Fruit fly (Drosophila melanogaster) whole organism, adult: Measurements from ENCODE around the gene CG31675.

ENCODE experiments used
- CG11617 ChIP-seq: fragments of 200-800 bp; sonication (Bioruptor generic); optimal IDR thresholded peaks from 2 replicates; lab custom pipeline; 2017; ENCODE audit warnings: mild to moderate bottlenecking, missing biosample characterization, missing genetic modification reagents, missing genetic modification characterization
- CG12768 ChIP-seq: fragments of 200-800 bp; sonication (Bioruptor generic); optimal IDR thresholded peaks from 2 replicates; lab custom pipeline; 2017; ENCODE audit warnings: missing biosample characterization, missing genetic modification characterization, mild to moderate bottlenecking, moderate library complexity, missing genetic modification reagents
- CG14711 ChIP-seq: fragments of 200-800 bp; sonication (Bioruptor generic); optimal IDR thresholded peaks from 2 replicates; lab custom pipeline; 2018; ENCODE audit warnings: missing biosample characterization, mild to moderate bottlenecking, missing genetic modification characterization, moderate library complexity
- CG1620 ChIP-seq: fragments of 200-800 bp; sonication (Bioruptor generic); optimal IDR thresholded peaks from 2 replicates; lab custom pipeline; 2016; ENCODE audit warnings: missing biosample characterization, missing genetic modification characterization
- CG33017 ChIP-seq: fragments of 200-800 bp; sonication (Bioruptor generic); optimal IDR thresholded peaks from 2 replicates; lab custom pipeline; 2018; ENCODE audit warnings: missing biosample characterization, mild to moderate bottlenecking, missing genetic modification characterization, moderate library complexity
- CG5204 ChIP-seq: fragments of 200-800 bp; sonication (Bioruptor generic); optimal IDR thresholded peaks from 2 replicates; lab custom pipeline; 2016; ENCODE audit warnings: missing biosample characterization, missing genetic modification characterization
- CG7045 ChIP-seq: fragments of 200-800 bp; sonication (Bioruptor generic); optimal IDR thresholded peaks from 2 replicates; lab custom pipeline; 2017; ENCODE audit warnings: missing biosample characterization, mild to moderate bottlenecking, missing genetic modification characterization
- CG7101 ChIP-seq: fragments of 200-800 bp; sonication (Bioruptor generic); optimal IDR thresholded peaks from 2 replicates; lab custom pipeline; 2018; ENCODE audit warnings: missing biosample characterization, mild to moderate bottlenecking, missing genetic modification characterization, moderate library complexity
- Clk ChIP-seq: fragments of 200-800 bp; sonication (Bioruptor generic); optimal IDR thresholded peaks from 2 replicates; lab custom pipeline; 2017; ENCODE audit warnings: missing biosample characterization, missing genetic modification characterization
- Crg-1 ChIP-seq: fragments of 200-800 bp; sonication (Bioruptor generic); optimal IDR thresholded peaks from 2 replicates; lab custom pipeline; 2016; ENCODE audit warnings: missing biosample characterization, missing genetic modification characterization
- Hr96 ChIP-seq: fragments of 200-800 bp; sonication (Bioruptor generic); optimal IDR thresholded peaks from 2 replicates; lab custom pipeline; 2016; ENCODE audit warnings: missing biosample characterization, missing genetic modification characterization
- Mnt ChIP-seq: fragments of 200-800 bp; sonication (Bioruptor generic); optimal IDR thresholded peaks from 2 replicates; lab custom pipeline; 2016; ENCODE audit warnings: missing biosample characterization, mild to moderate bottlenecking, missing genetic modification characterization
- bab1 ChIP-seq: fragments of 200-800 bp; sonication (Bioruptor generic); optimal IDR thresholded peaks from 3 replicates; lab custom pipeline; 2019; ENCODE audit warnings: missing biosample characterization, mild to moderate bottlenecking, missing genetic modification characterization, moderate library complexity
- cic ChIP-seq: fragments of 200-800 bp; sonication (Bioruptor generic); optimal IDR thresholded peaks from 2 replicates; lab custom pipeline; 2017; ENCODE audit warnings: missing biosample characterization, mild to moderate bottlenecking, missing genetic modification characterization, moderate library complexity
- cnc ChIP-seq, 2 experiments: fragments of >200 bp; optimal IDR thresholded peaks; 2 replicates each; lab custom pipeline; 2017
- kay ChIP-seq: fragments of 200-800 bp; sonication (Bioruptor generic); peaks from one replicate; lab custom pipeline; 2016; ENCODE audit warnings: missing biosample characterization, missing genetic modification characterization, borderline replicate concordance
- ovo ChIP-seq: fragments of 200-800 bp; sonication (Bioruptor generic); optimal IDR thresholded peaks from 2 replicates; lab custom pipeline; 2016; ENCODE audit warnings: missing biosample characterization, missing genetic modification characterization
- pad ChIP-seq: fragments of 200-800 bp; sonication (Bioruptor generic); optimal IDR thresholded peaks from 3 replicates; lab custom pipeline; 2017; ENCODE audit warnings: missing biosample characterization, missing genetic modification characterization, mild to moderate bottlenecking, moderate library complexity, missing genetic modification reagents
- tj ChIP-seq: fragments of 200-800 bp; sonication (Bioruptor generic); optimal IDR thresholded peaks from 3 replicates; lab custom pipeline; 2017; ENCODE audit warnings: missing biosample characterization, mild to moderate bottlenecking, missing genetic modification characterization, moderate library complexity
- toe ChIP-seq: fragments of 200-800 bp; sonication (Bioruptor generic); optimal IDR thresholded peaks from 2 replicates; lab custom pipeline; 2016; ENCODE audit warnings: missing biosample characterization, missing genetic modification characterization

CG31675 gene

DNA sequence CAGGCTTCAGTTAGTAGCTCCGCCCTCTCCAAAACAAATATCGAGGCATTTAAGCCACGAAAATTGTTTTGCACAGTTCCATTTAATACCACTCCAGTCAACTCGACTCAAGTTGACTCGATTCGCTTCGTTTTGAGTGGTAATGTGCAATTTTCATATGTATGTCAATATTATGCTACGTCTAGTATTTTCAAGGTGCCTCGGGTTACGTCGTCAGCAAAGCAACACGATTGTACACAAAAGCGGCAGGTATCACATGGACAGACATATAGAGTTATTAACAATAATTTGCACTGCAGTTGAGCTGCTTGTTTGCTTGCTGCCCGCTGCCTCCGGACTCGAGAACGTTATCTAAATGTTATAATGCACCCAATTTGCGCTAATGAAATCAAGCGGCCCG, 37.5 kb downstream of the CG31675 start:
- TF ChIP-seq CG14711 (no peak), cnc (optimal IDR thresholded peaks at IDR 0.05; lab: Kevin White, UChicago) (no peak), CG1620 (GFP tag; lab: Kevin White, UChicago) (no peak), ovo (GFP tag; lab: Kevin White, UChicago) (no peak), kay (GFP tag; lab: Kevin White, UChicago) (no peak), cic (GFP tag; lab: Kevin White, UChicago) (no peak), Crg-1 (no peak), pad (GFP tag; lab: Kevin White, UChicago) (no peak), Mnt (no peak), CG7045 (GFP tag; lab: Kevin White, UChicago) (no peak), Clk (GFP tag; lab: Kevin White, UChicago) (no peak), CG12768 (GFP tag; lab: Kevin White, UChicago) (peak; percentile 20), tj (GFP tag; lab: Kevin White, UChicago) (peak; percentile 92), CG5204 (no peak), bab1 (no peak)

DNA sequence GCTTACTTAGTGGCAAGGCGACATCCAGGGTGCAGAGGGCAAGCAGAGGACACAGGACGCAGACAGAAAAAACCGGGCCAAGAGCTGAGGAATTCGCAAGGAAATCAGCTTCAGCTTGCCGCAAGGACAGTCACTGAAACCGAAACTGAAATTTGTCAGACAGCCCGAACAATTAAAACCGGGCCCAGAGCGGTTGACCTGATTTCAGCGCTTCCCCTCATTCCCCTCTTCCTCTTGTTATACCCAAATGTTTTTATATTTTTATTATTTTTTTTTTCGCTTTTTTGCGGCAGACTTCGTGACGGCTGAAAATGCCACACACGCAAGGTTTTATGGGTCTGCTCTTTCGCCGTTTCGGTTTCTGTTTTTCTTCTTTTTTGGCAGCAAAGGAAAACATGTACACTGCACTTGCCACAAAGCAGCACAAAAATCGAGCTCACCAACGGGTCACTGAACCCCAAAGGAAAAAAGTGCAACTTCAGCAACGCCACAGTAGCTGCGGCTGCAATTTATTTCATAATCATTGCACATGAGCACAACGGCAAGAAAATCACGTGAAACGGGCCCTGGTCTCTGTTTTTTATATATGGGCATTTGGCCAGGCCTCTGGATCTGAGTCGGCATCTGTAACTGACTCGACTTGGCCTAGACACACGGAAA, 40.6 kb downstream of the CG31675 start:
- no peak for TF ChIP-seq pad (GFP tag; lab: Kevin White, UChicago)
- no peak for TF ChIP-seq toe (GFP tag; lab: Kevin White, UChicago)
- TF ChIP-seq tj (GFP tag; lab: Kevin White, UChicago) = peak; percentile 97
- TF ChIP-seq bab1 = peak; percentile 4
- no peak for TF ChIP-seq CG1620 (GFP tag; lab: Kevin White, UChicago)

DNA sequence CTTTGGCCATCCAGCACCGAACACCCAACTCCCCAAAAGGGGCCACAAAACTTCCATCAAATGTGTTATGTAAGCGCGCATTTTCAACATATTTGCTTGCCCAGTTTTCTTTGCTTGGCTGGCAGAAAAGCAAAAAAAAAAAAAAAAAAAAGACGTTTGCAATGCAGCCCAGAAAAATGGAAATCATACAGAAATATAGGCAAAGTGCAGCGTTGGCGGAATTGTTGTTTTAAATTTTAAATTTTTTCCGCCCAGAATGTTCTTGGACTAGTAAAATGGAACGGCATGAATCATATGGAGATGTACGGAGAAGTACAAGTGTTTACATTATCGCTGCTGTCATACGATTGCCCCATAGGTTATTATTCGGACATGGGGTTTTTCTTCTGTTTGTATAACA, 41.7 kb downstream of the CG31675 start:
- TF ChIP-seq bab1 (no peak), tj (GFP tag; lab: Kevin White, UChicago) (peak; percentile 96)

DNA sequence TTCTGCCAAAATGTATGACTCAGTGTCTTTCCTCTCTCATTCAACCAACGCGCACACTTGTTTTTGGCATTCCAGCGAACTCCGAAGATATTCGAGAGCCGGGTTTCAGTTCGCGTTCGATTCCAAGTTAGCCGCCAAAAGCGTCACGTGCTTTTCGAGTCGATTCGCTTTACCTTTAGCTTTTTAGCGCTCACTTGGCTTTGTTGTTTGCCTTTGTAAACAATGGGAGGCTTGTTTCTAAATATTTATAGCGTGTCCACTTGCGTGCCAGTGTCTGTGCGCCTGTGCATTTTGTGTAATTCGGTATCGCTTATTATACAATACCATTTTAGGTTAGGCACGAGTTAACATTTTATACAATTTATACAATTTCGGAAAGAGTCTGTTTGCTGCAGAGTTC, 43.8 kb downstream of the CG31675 start:
- TF ChIP-seq Mnt (peak; percentile 5), Clk (GFP tag; lab: Kevin White, UChicago) (no peak), tj (GFP tag; lab: Kevin White, UChicago) (peak; percentile 16), CG1620 (GFP tag; lab: Kevin White, UChicago) (no peak), Crg-1 (peak; percentile 7)

DNA sequence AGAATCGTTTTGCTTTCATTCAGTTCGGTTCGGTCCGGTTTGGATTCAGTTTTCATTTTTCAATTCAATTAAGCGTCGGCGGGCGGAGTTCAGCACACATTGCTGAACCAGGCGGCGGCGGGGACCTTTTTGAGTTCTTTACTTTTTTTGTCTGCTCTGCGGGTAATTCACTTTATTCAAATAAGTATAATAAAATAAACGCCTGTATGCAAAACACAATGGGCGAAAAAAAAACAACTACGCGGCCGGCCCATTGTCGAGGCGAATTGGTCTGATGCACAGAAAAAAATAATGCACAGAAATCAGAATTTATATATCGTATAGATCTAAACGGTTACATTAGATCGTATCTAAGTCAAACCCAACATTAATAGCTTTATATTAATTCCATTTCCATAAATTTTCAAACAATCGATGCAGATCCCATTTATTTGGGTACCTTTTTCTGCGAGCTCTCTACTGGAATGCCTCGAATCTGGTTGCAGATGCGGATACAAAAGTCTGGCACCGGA, 45.3 kb downstream of the CG31675 start:
- TF ChIP-seq tj (GFP tag; lab: Kevin White, UChicago) (peak; percentile 55), pad (GFP tag; lab: Kevin White, UChicago) (no peak)

DNA sequence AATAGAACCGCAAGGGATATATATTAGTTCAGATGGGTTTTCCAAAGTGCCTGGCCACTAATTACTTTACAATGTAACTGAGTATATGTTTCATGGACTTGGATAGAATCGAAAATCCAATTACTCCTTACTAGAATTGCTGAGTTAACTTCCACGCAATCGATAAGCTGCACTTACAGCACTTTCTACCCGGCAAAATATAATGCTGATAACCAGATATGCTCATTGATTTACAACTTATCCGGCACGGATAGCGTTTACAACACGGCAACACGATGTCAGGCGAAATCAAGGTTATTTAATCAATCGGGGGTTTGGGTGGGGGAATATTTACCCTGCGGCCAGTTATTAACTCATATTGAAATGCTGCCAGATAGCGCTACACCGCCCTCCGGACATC, 46.0 kb downstream of the CG31675 start:
- peak; percentile 61 for TF ChIP-seq kay (GFP tag; lab: Kevin White, UChicago)
- no peak for TF ChIP-seq Crg-1
- no peak for TF ChIP-seq toe (GFP tag; lab: Kevin White, UChicago)
- no peak for TF ChIP-seq ovo (GFP tag; lab: Kevin White, UChicago)
- peak; percentile 51 for TF ChIP-seq tj (GFP tag; lab: Kevin White, UChicago)

DNA sequence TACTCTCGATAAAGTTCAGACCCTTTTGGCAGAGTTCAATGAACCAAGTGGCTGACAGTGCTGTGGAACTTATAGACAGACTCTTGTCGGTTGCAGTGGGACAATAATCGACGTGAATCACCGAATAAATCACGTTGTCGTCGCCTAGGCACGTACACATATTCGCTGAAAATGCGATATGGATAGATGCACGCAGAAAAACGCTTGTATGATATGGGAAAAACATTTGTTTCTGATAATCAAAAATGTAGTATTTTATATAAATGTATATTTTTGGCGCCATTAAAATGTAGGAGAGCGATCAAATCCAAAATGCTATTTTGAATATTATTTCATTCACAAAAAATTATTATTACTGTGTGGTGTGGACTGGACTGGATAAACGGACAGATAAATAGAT, 47.7 kb downstream of the CG31675 start:
- TF ChIP-seq Clk (GFP tag; lab: Kevin White, UChicago) (no peak), CG33017 (tag; lab: Kevin White, UChicago) (no peak), cnc (optimal IDR thresholded peaks at IDR 0.05; lab: Kevin White, UChicago) (no peak), Mnt (no peak), kay (GFP tag; lab: Kevin White, UChicago) (no peak), CG1620 (GFP tag; lab: Kevin White, UChicago) (peak; percentile 8), Hr96 (GFP tag; lab: Kevin White, UChicago) (no peak), tj (GFP tag; lab: Kevin White, UChicago) (peak; percentile 37), CG14711 (peak; percentile 20), ovo (GFP tag; lab: Kevin White, UChicago) (no peak), CG7045 (GFP tag; lab: Kevin White, UChicago) (no peak), CG5204 (no peak), bab1 (peak; percentile 53), CG12768 (GFP tag; lab: Kevin White, UChicago) (no peak), Crg-1 (no peak), CG11617 (GFP tag; lab: Kevin White, UChicago) (peak; percentile 24), CG7101 (tag; lab: Kevin White, UChicago) (peak; percentile 46), cic (GFP tag; lab: Kevin White, UChicago) (no peak), pad (GFP tag; lab: Kevin White, UChicago) (no peak), toe (GFP tag; lab: Kevin White, UChicago) (no peak)
